Worm (Caenorhabditis elegans): ENCODE results near the gene lin-26.

DNA sequence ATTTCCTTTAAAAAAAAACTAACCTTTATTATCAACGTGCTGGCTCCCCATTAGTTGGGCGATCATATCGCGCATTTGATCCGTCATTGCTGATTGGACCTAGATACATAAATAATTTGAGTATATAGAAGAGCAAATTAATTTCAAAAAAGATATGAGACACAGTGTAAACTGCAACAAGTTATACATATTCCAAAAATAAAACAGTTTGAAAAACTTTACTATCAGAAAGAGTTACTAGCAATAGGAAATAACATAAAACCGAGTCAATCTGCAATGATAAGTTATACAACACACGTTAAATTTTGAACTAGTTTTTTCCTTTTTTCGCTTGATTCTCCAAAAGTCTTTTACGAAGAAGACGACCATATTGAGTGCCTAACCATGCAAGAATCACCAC lies 25.4 kb downstream of the lin-26 start, which contains the start of gene luc-7L:
- no peak for TF ChIP-seq dao-5 (tag; optimal IDR thresholded peaks at IDR 0.05)
- TF ChIP-seq him-1 (tag; optimal IDR thresholded peaks at IDR 0.05): no peak
- no peak for TF ChIP-seq W03F9.2 (tag; optimal IDR thresholded peaks at IDR 0.05)
